Fruit fly (Drosophila melanogaster) whole organism, embryonic: ENCODE results near the gene lectin-29Ca.

Source experiments
- Asciz ChIP-seq: fragments of 200-800 bp; sonication (Bioruptor generic); optimal IDR thresholded peaks from 2 replicates; lab custom pipeline; 2017; ENCODE audit warnings: missing biosample characterization, mild to moderate bottlenecking, missing genetic modification characterization, missing genetic modification reagents
- Atf3 ChIP-seq: fragments of 200-800 bp; sonication (Bioruptor generic); optimal IDR thresholded peaks from 3 replicates; lab custom pipeline; 2016; ENCODE audit warnings: missing biosample characterization, missing genetic modification characterization
- CG10147 ChIP-seq: fragments of 200-800 bp; sonication (Bioruptor generic); optimal IDR thresholded peaks from 2 replicates; lab custom pipeline; 2019; ENCODE audit warnings: missing biosample characterization, mild to moderate bottlenecking, missing genetic modification characterization, moderate library complexity
- CG10543 ChIP-seq: fragments of 200-800 bp; sonication (Bioruptor generic); optimal IDR thresholded peaks from 3 replicates; lab custom pipeline; 2017; ENCODE audit warnings: missing biosample characterization, mild to moderate bottlenecking, missing genetic modification characterization, moderate library complexity
- CG10979 ChIP-seq: fragments of 200-800 bp; sonication (Bioruptor generic); optimal IDR thresholded peaks from 2 replicates; lab custom pipeline; 2018; ENCODE audit warnings: missing biosample characterization, mild to moderate bottlenecking, missing genetic modification characterization, moderate library complexity
- CG11696 ChIP-seq: fragments of 200-800 bp; sonication (Bioruptor generic); IDR thresholded peaks from 2 replicates; pipeline ENCODE4 v1.3.6; 2022; ENCODE audit warnings: missing biosample characterization, missing genetic modification characterization
- CG12769 ChIP-seq: fragments of 200-800 bp; sonication (Bioruptor generic); optimal IDR thresholded peaks from 2 replicates; lab custom pipeline; 2019; ENCODE audit warnings: missing biosample characterization, mild to moderate bottlenecking, missing genetic modification characterization, moderate library complexity
- CG13424 ChIP-seq: fragments of 200-800 bp; sonication (Bioruptor generic); optimal IDR thresholded peaks from 2 replicates; lab custom pipeline; 2019; ENCODE audit warnings: missing biosample characterization, mild to moderate bottlenecking, missing genetic modification characterization, moderate library complexity
- CG1603 ChIP-seq: fragments of 200-800 bp; sonication (Bioruptor generic); optimal IDR thresholded peaks from 2 replicates; lab custom pipeline; 2019; ENCODE audit warnings: missing biosample characterization, mild to moderate bottlenecking, missing genetic modification characterization, moderate library complexity
- CG17328 ChIP-seq: fragments of 200-800 bp; sonication (Bioruptor generic); IDR thresholded peaks from 2 replicates; pipeline ENCODE4 v1.3.6; 2022; ENCODE audit warnings: missing biosample characterization, missing genetic modification characterization
- CG17361 ChIP-seq: fragments of 200-800 bp; sonication (Bioruptor generic); IDR thresholded peaks from 3 replicates; pipeline ENCODE4 v1.3.6; 2022; ENCODE audit warnings: missing biosample characterization, missing genetic modification characterization
- CG17568 ChIP-seq: fragments of 200-800 bp; sonication (Bioruptor generic); optimal IDR thresholded peaks from 2 replicates; lab custom pipeline; 2018; ENCODE audit warnings: missing biosample characterization, mild to moderate bottlenecking, missing genetic modification characterization, moderate library complexity
- CG18262 ChIP-seq: fragments of 200-800 bp; optimal IDR thresholded peaks from 3 replicates; lab custom pipeline; 2019; ENCODE audit warnings: missing biosample characterization, mild to moderate bottlenecking, missing genetic modification characterization, moderate library complexity
- CG18599 ChIP-seq: fragments of 200-800 bp; sonication (Bioruptor generic); optimal IDR thresholded peaks from 3 replicates; lab custom pipeline; 2017; ENCODE audit warnings: missing biosample characterization, missing genetic modification characterization, mild to moderate bottlenecking, moderate library complexity, missing genetic modification reagents
- CG2116 ChIP-seq: fragments of 200-800 bp; sonication (Bioruptor generic); optimal IDR thresholded peaks from 3 replicates; lab custom pipeline; 2018; ENCODE audit warnings: missing biosample characterization, mild to moderate bottlenecking, missing genetic modification characterization
- CG2712 ChIP-seq: fragments of 200-800 bp; optimal IDR thresholded peaks from 3 replicates; lab custom pipeline; 2019; ENCODE audit warnings: missing biosample characterization, mild to moderate bottlenecking, missing genetic modification characterization, moderate library complexity
- CG31388 ChIP-seq: fragments of 200-800 bp; sonication (Bioruptor generic); optimal IDR thresholded peaks from 2 replicates; lab custom pipeline; 2016; ENCODE audit warnings: missing biosample characterization, missing genetic modification characterization
- CG4360 ChIP-seq: fragments of 200-800 bp; sonication (Bioruptor generic); IDR thresholded peaks from 2 replicates; pipeline ENCODE4 v1.3.6; 2022; ENCODE audit warnings: missing biosample characterization, missing genetic modification characterization
- CG4404 ChIP-seq: fragments of 200-800 bp; sonication (Bioruptor generic); IDR thresholded peaks from 2 replicates; pipeline ENCODE4 v1.3.6; 2022; ENCODE audit warnings: missing biosample characterization, missing genetic modification characterization
- CG4707 ChIP-seq: fragments of 200-800 bp; sonication (Bioruptor generic); optimal IDR thresholded peaks from 2 replicates; lab custom pipeline; 2018; ENCODE audit warnings: missing biosample characterization, mild to moderate bottlenecking, missing genetic modification characterization, moderate library complexity
- CG6791 ChIP-seq: fragments of 200-800 bp; sonication (Bioruptor generic); IDR thresholded peaks from 3 replicates; pipeline ENCODE4 v1.3.6; 2022; ENCODE audit warnings: missing biosample characterization, missing genetic modification characterization; ENCODE audit not compliant: partially characterized antibody
- Camta ChIP-seq: fragments of 200-800 bp; sonication (Bioruptor generic); optimal IDR thresholded peaks from 2 replicates; lab custom pipeline; 2016; ENCODE audit warnings: missing biosample characterization, missing genetic modification characterization
- CkIIα-i1 ChIP-seq: fragments of 200-800 bp; sonication (Bioruptor generic); IDR thresholded peaks from 2 replicates; pipeline ENCODE4 v1.3.6; 2022; ENCODE audit warnings: missing biosample characterization, missing genetic modification characterization
- Dad ChIP-seq: fragments of 200-800 bp; sonication (Bioruptor generic); optimal IDR thresholded peaks from 3 replicates; lab custom pipeline; 2016; ENCODE audit warnings: missing biosample characterization, missing genetic modification characterization
- Xrp1 ChIP-seq: fragments of 200-800 bp; sonication (Bioruptor generic); IDR thresholded peaks from 2 replicates; pipeline ENCODE4 v1.3.6; 2022; ENCODE audit warnings: missing biosample characterization, missing genetic modification characterization
- ab ChIP-seq: fragments of 200-800 bp; sonication (Bioruptor generic); optimal IDR thresholded peaks from 2 replicates; lab custom pipeline; 2016; ENCODE audit warnings: missing biosample characterization, missing genetic modification characterization
- al ChIP-seq: fragments of 200-800 bp; sonication (Bioruptor generic); IDR thresholded peaks from 2 replicates; pipeline ENCODE4 v1.3.6; 2022; ENCODE audit warnings: missing biosample characterization, missing genetic modification characterization
- ash1 ChIP-seq: fragments of 200-800 bp; sonication (Bioruptor generic); optimal IDR thresholded peaks from 2 replicates; lab custom pipeline; 2018; ENCODE audit warnings: missing biosample characterization, mild to moderate bottlenecking, missing genetic modification characterization
- bcd ChIP-seq: fragments of 200-800 bp; sonication (Bioruptor generic); optimal IDR thresholded peaks from 2 replicates; lab custom pipeline; 2017; ENCODE audit warnings: missing biosample characterization, mild to moderate bottlenecking, missing genetic modification characterization
- bsh ChIP-seq, 2 experiments: fragments of 200-800 bp; sonication (Bioruptor generic); optimal IDR thresholded peaks; 2 replicates each; lab custom pipeline; 2017 to 2018; ENCODE audit warnings: mild to moderate bottlenecking in 2 of 2, missing biosample characterization in 2 of 2, missing genetic modification characterization in 2 of 2, moderate library complexity in 1 of 2
- cg ChIP-seq: fragments of 200-800 bp; sonication (Bioruptor generic); optimal IDR thresholded peaks from 3 replicates; lab custom pipeline; 2019; ENCODE audit warnings: missing biosample characterization, mild to moderate bottlenecking, missing genetic modification characterization, moderate library complexity
- dati ChIP-seq: fragments of 200-800 bp; sonication (Bioruptor generic); IDR thresholded peaks from 2 replicates; pipeline ENCODE4 v1.3.6; 2022; ENCODE audit warnings: missing biosample characterization, missing genetic modification characterization
- fd64A ChIP-seq: fragments of 200-800 bp; sonication (Bioruptor generic); optimal IDR thresholded peaks from 3 replicates; lab custom pipeline; 2018; ENCODE audit warnings: missing biosample characterization, mild to moderate bottlenecking, missing genetic modification characterization
- fu2 ChIP-seq: fragments of 200-800 bp; sonication (Bioruptor generic); optimal IDR thresholded peaks from 2 replicates; lab custom pipeline; 2016; ENCODE audit warnings: missing biosample characterization, missing genetic modification characterization
- grn ChIP-seq: fragments of 200-800 bp; sonication (Bioruptor generic); optimal IDR thresholded peaks from 3 replicates; lab custom pipeline; 2017; ENCODE audit warnings: missing biosample characterization, missing genetic modification characterization
- jing ChIP-seq: fragments of 200-800 bp; sonication (Bioruptor generic); optimal IDR thresholded peaks from 2 replicates; lab custom pipeline; 2018; ENCODE audit warnings: missing biosample characterization, mild to moderate bottlenecking, missing genetic modification characterization
- kay ChIP-seq: fragments of 200-800 bp; sonication (Bioruptor generic); optimal IDR thresholded peaks from 2 replicates; lab custom pipeline; 2016; ENCODE audit warnings: missing biosample characterization, missing genetic modification characterization
- ken ChIP-seq: fragments of 200-800 bp; sonication (Bioruptor generic); IDR thresholded peaks from 3 replicates; pipeline ENCODE4 v1.3.6; 2022; ENCODE audit warnings: missing biosample characterization, missing genetic modification characterization
- lbe ChIP-seq: fragments of 200-800 bp; sonication (Bioruptor generic); optimal IDR thresholded peaks from 2 replicates; lab custom pipeline; 2016; ENCODE audit warnings: missing biosample characterization, mild to moderate bottlenecking, missing genetic modification characterization
- lilli ChIP-seq: fragments of 200-800 bp; sonication (Bioruptor generic); optimal IDR thresholded peaks from 3 replicates; lab custom pipeline; 2016; ENCODE audit warnings: missing biosample characterization, missing genetic modification characterization
- lmd ChIP-seq: fragments of 200-800 bp; sonication (Bioruptor generic); IDR thresholded peaks from 2 replicates; pipeline ENCODE4 v1.3.6; 2022; ENCODE audit warnings: missing biosample characterization, missing genetic modification characterization
- p53 ChIP-seq: fragments of 200-800 bp; sonication (Bioruptor generic); optimal IDR thresholded peaks from 2 replicates; lab custom pipeline; 2016; ENCODE audit warnings: missing biosample characterization, missing genetic modification characterization
- phol ChIP-seq: fragments of 200-800 bp; sonication (Bioruptor generic); optimal IDR thresholded peaks from 3 replicates; lab custom pipeline; 2018; ENCODE audit warnings: missing biosample characterization, mild to moderate bottlenecking, missing genetic modification characterization, moderate library complexity
- sd ChIP-seq: fragments of 200-800 bp; sonication (Bioruptor generic); optimal IDR thresholded peaks from 3 replicates; lab custom pipeline; 2018; ENCODE audit warnings: missing biosample characterization, mild to moderate bottlenecking, missing genetic modification characterization, moderate library complexity
- sima ChIP-seq: fragments of 200-800 bp; sonication (Bioruptor generic); optimal IDR thresholded peaks from 2 replicates; lab custom pipeline; 2016; ENCODE audit warnings: missing biosample characterization, missing genetic modification characterization
- sug ChIP-seq: fragments of 200-800 bp; optimal IDR thresholded peaks from 2 replicates; lab custom pipeline; 2019; ENCODE audit warnings: missing biosample characterization, mild to moderate bottlenecking, missing genetic modification characterization, moderate library complexity
- tio ChIP-seq: fragments of 200-800 bp; sonication (Bioruptor generic); optimal IDR thresholded peaks from 2 replicates; lab custom pipeline; 2017; ENCODE audit warnings: missing biosample characterization, missing genetic modification characterization, inconsistent platforms
- vvl ChIP-seq: fragments of 200-800 bp; sonication (Bioruptor generic); IDR thresholded peaks from 2 replicates; pipeline ENCODE4 v1.3.6; 2022; ENCODE audit warnings: missing biosample characterization, missing genetic modification characterization
- wdn ChIP-seq: fragments of 200-800 bp; sonication (Bioruptor generic); IDR thresholded peaks from 2 replicates; pipeline ENCODE4 v1.3.6; 2022; ENCODE audit warnings: missing biosample characterization, missing genetic modification characterization
- zfh2 ChIP-seq: fragments of 200-800 bp; sonication (Bioruptor generic); optimal IDR thresholded peaks from 2 replicates; lab custom pipeline; 2016; ENCODE audit warnings: missing biosample characterization, missing genetic modification characterization

The lectin-29Ca gene

DNA sequence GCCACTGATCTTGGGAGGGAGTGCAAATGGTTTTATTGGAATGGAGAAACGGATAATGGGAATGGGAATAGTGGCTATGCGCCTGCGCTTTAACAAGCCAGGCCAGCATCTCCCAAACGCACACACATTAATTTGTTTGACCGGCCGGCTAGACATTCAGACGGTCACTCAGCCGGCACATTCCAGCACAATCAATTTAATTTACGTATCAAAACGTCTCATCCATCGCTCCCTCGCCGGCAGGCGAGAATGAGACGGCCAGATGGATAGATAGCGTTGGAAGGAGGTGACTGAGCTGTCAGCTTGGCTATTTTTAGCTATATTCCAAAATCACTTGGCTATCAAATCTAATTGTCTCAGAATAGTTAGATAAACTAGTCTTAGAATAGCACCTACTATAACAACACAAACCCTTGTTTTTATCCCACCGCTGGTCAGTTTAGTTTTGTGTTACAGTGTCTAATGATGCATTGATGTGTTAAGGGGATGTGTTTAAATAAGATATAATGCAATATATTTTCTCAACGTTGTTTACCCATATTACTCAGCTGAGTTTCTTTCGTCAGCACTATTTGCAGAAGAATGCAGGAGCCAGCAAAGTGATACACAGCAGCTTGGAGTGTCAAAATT lies 29.5 kb upstream of the lectin-29Ca start (continued):
- TF ChIP-seq CG4360 (GFP tag; lab: Robert Waterston, UW) (no peak), jing (GFP tag; lab: Kevin White, UChicago) (no peak), CkIIα-i1 (GFP tag; lab: Robert Waterston, UW) (no peak), Dad (no peak), CG17568 (GFP tag; lab: Kevin White, UChicago) (no peak), bcd (no peak), CG18262 (tag; lab: Kevin White, UChicago) (peak; percentile 42), CG10147 (no peak), ab (GFP tag; lab: Kevin White, UChicago) (no peak), CG31388 (GFP tag; lab: Kevin White, UChicago) (no peak), CG13424 (peak; percentile 14), CG6791 (no peak), lilli (no peak), sima (GFP tag; lab: Kevin White, UChicago) (no peak), al (GFP tag; lab: Robert Waterston, UW) (no peak), CG18599 (GFP tag; lab: Kevin White, UChicago) (no peak), sug (tag; lab: Kevin White, UChicago) (no peak), CG10979 (tag; lab: Kevin White, UChicago) (peak; percentile 22), fu2 (GFP tag; lab: Kevin White, UChicago) (no peak), lmd (GFP tag; lab: Robert Waterston, UW) (no peak), tio (GFP tag; lab: Kevin White, UChicago) (no peak), CG2116 (peak; percentile 8), CG11696 (GFP tag; lab: Robert Waterston, UW) (no peak), ash1 (GFP tag; lab: Kevin White, UChicago) (no peak), Xrp1 (GFP tag; lab: Robert Waterston, UW) (no peak; the same call in 1 of the 2 replicates), cg (GFP tag; lab: Kevin White, UChicago) (no peak), grn (peak; percentile 55), Atf3 (no peak), wdn (GFP tag; lab: Robert Waterston, UW) (0 out of 2 replicates have a peak, but pooled peaks have one; percentile 12), CG2712 (tag; lab: Kevin White, UChicago) (peak; percentile 47), CG1603 (tag; lab: Kevin White, UChicago) (peak; percentile 34), CG10543 (GFP tag; lab: Kevin White, UChicago) (no peak), vvl (GFP tag; lab: Robert Waterston, UW) (0 out of 2 replicates have a peak, but pooled peaks have one; percentile 6), bsh (GFP tag; optimal IDR thresholded peaks at IDR 0.05; lab: Kevin White, UChicago) (peak in 1 of 2 experiments; percentile 50), Camta (peak; percentile 28), kay (peak; percentile 14), Asciz (GFP tag; lab: Kevin White, UChicago) (peak; percentile 2), fd64A (GFP tag; lab: Kevin White, UChicago) (peak; percentile 42), CG17328 (GFP tag; lab: Robert Waterston, UW) (no peak), CG12769 (tag; lab: Kevin White, UChicago) (no peak), CG4707 (GFP tag; lab: Kevin White, UChicago) (peak; percentile 45), p53 (GFP tag; lab: Kevin White, UChicago) (no peak), sd (tag; lab: Kevin White, UChicago) (peak; percentile 95), CG17361 (GFP tag; lab: Robert Waterston, UW) (peak; percentile 44; the same call in 2 of the 3 replicates), phol (tag; lab: Kevin White, UChicago) (no peak), CG4404 (GFP tag; lab: Robert Waterston, UW) (no peak), ken (GFP tag; lab: Robert Waterston, UW) (no peak), lbe (no peak), zfh2 (GFP tag; lab: Kevin White, UChicago) (no peak), dati (no peak)
